Worm (Caenorhabditis elegans) whole organism, midembryonic: ENCODE data around the gene cra-1.

ENCODE experiments used
- T22C8.4 ChIP-seq: fragments of 200-800 bp; sonication (Bioruptor generic); IDR thresholded peaks from 2 replicates; pipeline ENCODE4 v1.3.6; 2022; ENCODE audit warnings: missing genetic modification characterization, missing compliant biosample characterization
- cog-1 ChIP-seq: sonication (generic microtip); optimal IDR thresholded peaks from 2 replicates; lab custom pipeline; 2016; ENCODE audit warnings: missing genetic modification characterization, missing compliant biosample characterization
- flt-1 ChIP-seq: fragments of 200-800 bp; sonication (Bioruptor generic); IDR thresholded peaks from 2 replicates; pipeline ENCODE4 v1.3.6; 2022; ENCODE audit warnings: missing genetic modification characterization, missing compliant biosample characterization
- klf-2 ChIP-seq: fragments of 200-800 bp; sonication (Bioruptor generic); conservative IDR thresholded peaks from 2 replicates; pipeline ENCODE4 v1.3.6; 2022; ENCODE audit warnings: missing genetic modification reagents, missing genetic modification characterization, missing compliant biosample characterization
- med-1 ChIP-seq: sonication (generic microtip); optimal IDR thresholded peaks from 2 replicates; lab custom pipeline; 2017; ENCODE audit warnings: missing genetic modification characterization, mild to moderate bottlenecking, missing compliant biosample characterization, antibody characterized with exemption, missing genetic modification reagents; ENCODE audit not compliant: insufficient read depth
- ref-1 ChIP-seq: fragments of 200-800 bp; sonication (Bioruptor generic); conservative IDR thresholded peaks from 2 replicates; pipeline ENCODE4 v1.3.6; 2022; ENCODE audit warnings: missing genetic modification reagents, missing genetic modification characterization, missing compliant biosample characterization
- tab-1 ChIP-seq: fragments of 200-800 bp; sonication (Bioruptor generic); IDR thresholded peaks from 2 replicates; pipeline ENCODE4 v1.3.6; 2022; ENCODE audit warnings: missing genetic modification characterization, missing compliant biosample characterization
- ztf-23 ChIP-seq: fragments of 200-800 bp; sonication (Bioruptor generic); IDR thresholded peaks from 2 replicates; pipeline ENCODE4 v1.3.6; 2022; ENCODE audit warnings: missing genetic modification reagents, missing genetic modification characterization, missing compliant biosample characterization
- ztf-29 ChIP-seq: fragments of 200-800 bp; sonication (Bioruptor generic); IDR thresholded peaks from 2 replicates; pipeline ENCODE4 v1.3.6; 2022; ENCODE audit warnings: missing genetic modification reagents, missing genetic modification characterization, missing compliant biosample characterization

The cra-1 gene

DNA sequence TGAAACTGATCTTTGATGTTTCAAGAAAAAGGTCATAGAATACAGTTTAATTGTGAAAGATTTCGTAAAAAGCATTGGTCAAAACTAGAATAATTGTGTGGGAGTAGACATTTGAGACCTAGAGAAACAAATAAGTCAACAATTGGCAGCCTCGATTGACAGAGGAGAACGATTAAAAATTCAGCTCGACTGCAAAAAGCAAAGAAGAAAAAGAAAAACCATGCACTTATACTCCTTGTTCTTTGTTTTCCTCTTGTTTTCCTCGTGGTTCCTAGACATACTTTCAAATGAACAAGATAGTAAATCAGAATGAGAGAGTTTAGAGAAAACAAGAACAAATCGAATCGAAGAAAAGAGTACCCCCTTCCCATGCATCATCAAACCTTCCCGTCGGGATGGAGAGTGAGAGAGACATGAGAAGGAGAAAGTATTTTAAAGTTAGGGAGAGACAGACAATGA is 11.8 kb downstream of the cra-1 start:
- TF ChIP-seq ref-1 (GFP tag; lab: Robert Waterston, UW) (no peak), cog-1 (tag; lab: Kevin White, UChicago) (no peak), tab-1 (GFP tag; lab: Robert Waterston, UW) (no peak), klf-2 (GFP tag; lab: Robert Waterston, UW) (no peak), ztf-29 (GFP tag; lab: Robert Waterston, UW) (no peak), flt-1 (GFP tag; lab: Robert Waterston, UW) (no peak), med-1 (GFP tag; lab: Kevin White, UChicago) (no peak), T22C8.4 (GFP tag; lab: Robert Waterston, UW) (no peak), ztf-23 (no peak)

ce11 chrIII:6856709-6857108 is 12.6 kb downstream of the cra-1 start, which contains the start of gene zak-1:
Gene zak-1 (minus strand): TSS chrIII:6856809.
- TF ChIP-seq tab-1 (GFP tag; lab: Robert Waterston, UW): no peak

- no peak for TF ChIP-seq ztf-29 (GFP tag; lab: Robert Waterston, UW)
Observed at ce11 chrIII:6850255-6850654, 19.0 kb downstream of the cra-1 start, which contains the start of gene srv-1. Gene srv-1 (plus strand): TSS chrIII:6850385.

DNA sequence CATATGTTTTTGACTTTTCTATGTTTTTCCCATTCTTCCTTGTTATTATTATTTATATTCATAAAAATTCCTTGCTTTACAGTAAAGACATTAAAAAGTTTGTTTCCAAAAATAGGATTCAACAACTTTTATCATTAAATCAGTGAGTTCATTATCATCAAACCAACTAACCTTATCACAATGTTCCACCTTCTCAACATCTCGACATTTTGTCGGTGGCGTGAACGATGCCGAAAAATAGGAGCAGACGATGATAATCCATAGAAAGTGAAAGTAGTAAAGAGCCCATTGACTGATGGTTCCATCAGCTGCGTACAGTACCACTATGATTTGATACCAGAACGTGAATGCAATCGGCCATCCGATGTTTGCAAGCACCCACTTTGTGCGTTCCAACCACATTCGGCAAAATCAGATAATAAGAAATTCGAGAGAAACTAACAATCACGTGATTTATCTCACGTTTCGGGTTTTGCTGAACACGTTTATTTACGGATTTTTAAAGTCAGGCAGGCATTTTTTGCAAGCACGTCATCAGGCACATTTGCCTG is 20.5 kb downstream of the cra-1 start, which contains the start of gene dhhc-5:
Gene dhhc-5 (minus strand): TSS at position 406 of the 551 bp plus-strand sequence.
- no peak for TF ChIP-seq ref-1 (GFP tag; lab: Robert Waterston, UW)
- no peak for TF ChIP-seq T22C8.4 (GFP tag; lab: Robert Waterston, UW)
- TF ChIP-seq flt-1 (GFP tag; lab: Robert Waterston, UW): no peak
- no peak for TF ChIP-seq ztf-23
- TF ChIP-seq cog-1 (tag; lab: Kevin White, UChicago): no peak
- TF ChIP-seq tab-1 (GFP tag; lab: Robert Waterston, UW): no peak
- TF ChIP-seq ztf-29 (GFP tag; lab: Robert Waterston, UW): no peak
- TF ChIP-seq med-1 (GFP tag; lab: Kevin White, UChicago): no peak
- no peak for TF ChIP-seq klf-2 (GFP tag; lab: Robert Waterston, UW)

DNA sequence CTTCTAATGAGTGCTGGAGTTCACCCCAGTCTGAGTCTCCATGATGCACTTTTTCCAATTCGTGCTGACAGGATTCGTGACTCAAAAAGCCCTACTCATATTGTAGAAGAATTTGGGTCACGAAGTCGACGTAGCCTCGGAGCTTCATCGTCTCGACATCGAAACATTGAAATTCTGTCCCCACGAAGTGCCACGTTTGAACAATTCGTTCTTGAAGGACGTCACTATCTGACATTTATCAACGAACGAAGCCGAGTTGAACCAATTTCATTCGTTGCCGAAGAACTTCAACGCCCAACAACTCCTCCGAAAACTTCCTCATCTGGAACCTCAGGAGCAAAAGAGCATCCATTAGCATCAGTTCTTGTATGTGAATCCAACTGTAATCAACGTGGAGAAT is 30.2 kb downstream of the cra-1 start:
- TF ChIP-seq med-1 (GFP tag; lab: Kevin White, UChicago): no peak
- no peak for TF ChIP-seq ref-1 (GFP tag; lab: Robert Waterston, UW)
- no peak for TF ChIP-seq flt-1 (GFP tag; lab: Robert Waterston, UW)
- no peak for TF ChIP-seq tab-1 (GFP tag; lab: Robert Waterston, UW)
- no peak for TF ChIP-seq T22C8.4 (GFP tag; lab: Robert Waterston, UW)
- no peak for TF ChIP-seq klf-2 (GFP tag; lab: Robert Waterston, UW)
- TF ChIP-seq ztf-29 (GFP tag; lab: Robert Waterston, UW): no peak
- TF ChIP-seq ztf-23: no peak
- no peak for TF ChIP-seq cog-1 (tag; lab: Kevin White, UChicago)

DNA sequence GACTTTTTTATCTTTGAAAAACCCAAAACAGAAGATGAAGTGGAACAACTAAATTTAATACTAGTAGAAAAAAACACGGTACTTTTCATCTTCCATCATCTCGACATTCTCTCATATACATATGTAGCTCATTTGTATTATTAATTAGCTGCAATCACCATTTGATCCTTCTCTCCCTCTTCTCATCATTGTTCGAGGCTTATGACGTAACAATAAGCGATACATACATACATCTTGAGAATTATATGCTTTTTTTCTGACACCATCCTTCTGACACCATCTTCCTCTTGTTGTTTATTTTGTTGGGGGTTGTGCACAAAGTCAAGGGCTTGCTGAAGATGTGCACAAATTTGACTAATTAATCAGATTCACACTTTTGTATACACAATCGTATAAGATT is 31.9 kb downstream of the cra-1 start:
- TF ChIP-seq ztf-23 (no peak), klf-2 (GFP tag; lab: Robert Waterston, UW) (no peak), ref-1 (GFP tag; lab: Robert Waterston, UW) (no peak), tab-1 (GFP tag; lab: Robert Waterston, UW) (no peak), med-1 (GFP tag; lab: Kevin White, UChicago) (no peak), T22C8.4 (GFP tag; lab: Robert Waterston, UW) (no peak), cog-1 (tag; lab: Kevin White, UChicago) (no peak), ztf-29 (GFP tag; lab: Robert Waterston, UW) (no peak), flt-1 (GFP tag; lab: Robert Waterston, UW) (no peak)

DNA sequence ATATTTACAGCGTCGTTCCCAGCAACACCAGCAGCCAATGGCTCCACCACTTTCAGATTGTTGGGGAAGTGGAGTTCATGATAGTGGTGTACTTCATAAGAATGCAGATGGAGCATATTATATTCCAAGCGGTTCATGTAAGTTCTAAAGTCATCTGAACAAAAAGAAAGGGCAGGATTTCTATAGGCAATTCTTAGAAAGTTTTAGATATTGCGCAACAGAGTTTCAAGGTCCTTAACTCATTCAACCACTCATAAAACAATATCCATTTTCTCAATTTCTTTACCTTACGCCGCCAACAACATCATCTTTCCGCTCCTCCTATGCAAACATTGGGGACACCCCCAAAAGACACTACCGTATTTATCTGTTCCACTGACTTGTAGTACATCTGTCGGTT is 37.9 kb downstream of the cra-1 start:
- TF ChIP-seq T22C8.4 (GFP tag; lab: Robert Waterston, UW): no peak
- no peak for TF ChIP-seq ztf-23
- TF ChIP-seq ref-1 (GFP tag; lab: Robert Waterston, UW): no peak
- no peak for TF ChIP-seq med-1 (GFP tag; lab: Kevin White, UChicago)
- no peak for TF ChIP-seq tab-1 (GFP tag; lab: Robert Waterston, UW)
- TF ChIP-seq klf-2 (GFP tag; lab: Robert Waterston, UW): no peak
- no peak for TF ChIP-seq cog-1 (tag; lab: Kevin White, UChicago)
- TF ChIP-seq flt-1 (GFP tag; lab: Robert Waterston, UW): no peak
- TF ChIP-seq ztf-29 (GFP tag; lab: Robert Waterston, UW): no peak

ce11 chrIII:6826137-6826536 is 43.1 kb downstream of the cra-1 start:
- TF ChIP-seq T22C8.4 (GFP tag; lab: Robert Waterston, UW) (no peak), flt-1 (GFP tag; lab: Robert Waterston, UW) (0 out of 2 replicates have a peak, but pooled peaks have one; percentile 47)

DNA sequence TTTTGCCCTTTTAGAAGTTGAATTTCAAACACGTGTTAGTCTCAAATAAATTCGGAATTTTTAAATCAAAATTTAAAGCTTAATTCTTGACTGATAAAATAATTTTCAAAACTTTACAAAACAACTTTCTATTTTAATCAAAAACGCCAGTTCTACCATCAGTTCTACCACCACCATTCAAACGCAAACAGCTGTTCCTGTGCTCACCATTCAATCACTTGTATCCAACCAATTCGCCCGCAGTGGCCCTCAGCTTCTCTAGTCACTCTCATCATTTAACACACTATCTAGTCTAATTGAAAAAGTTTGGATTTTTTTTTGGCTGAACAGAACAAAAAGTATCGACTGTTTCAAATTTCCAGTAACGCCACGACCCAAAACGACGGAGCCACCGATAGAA is 46.5 kb downstream of the cra-1 start:
- TF ChIP-seq ztf-23 (no peak), cog-1 (tag; lab: Kevin White, UChicago) (no peak), klf-2 (GFP tag; lab: Robert Waterston, UW) (no peak), tab-1 (GFP tag; lab: Robert Waterston, UW) (no peak), ztf-29 (GFP tag; lab: Robert Waterston, UW) (no peak), ref-1 (GFP tag; lab: Robert Waterston, UW) (no peak), T22C8.4 (GFP tag; lab: Robert Waterston, UW) (no peak), med-1 (GFP tag; lab: Kevin White, UChicago) (no peak), flt-1 (GFP tag; lab: Robert Waterston, UW) (no peak)
